Fruit fly (Drosophila melanogaster): ENCODE data around the gene Btk.

Gene Btk

DNA sequence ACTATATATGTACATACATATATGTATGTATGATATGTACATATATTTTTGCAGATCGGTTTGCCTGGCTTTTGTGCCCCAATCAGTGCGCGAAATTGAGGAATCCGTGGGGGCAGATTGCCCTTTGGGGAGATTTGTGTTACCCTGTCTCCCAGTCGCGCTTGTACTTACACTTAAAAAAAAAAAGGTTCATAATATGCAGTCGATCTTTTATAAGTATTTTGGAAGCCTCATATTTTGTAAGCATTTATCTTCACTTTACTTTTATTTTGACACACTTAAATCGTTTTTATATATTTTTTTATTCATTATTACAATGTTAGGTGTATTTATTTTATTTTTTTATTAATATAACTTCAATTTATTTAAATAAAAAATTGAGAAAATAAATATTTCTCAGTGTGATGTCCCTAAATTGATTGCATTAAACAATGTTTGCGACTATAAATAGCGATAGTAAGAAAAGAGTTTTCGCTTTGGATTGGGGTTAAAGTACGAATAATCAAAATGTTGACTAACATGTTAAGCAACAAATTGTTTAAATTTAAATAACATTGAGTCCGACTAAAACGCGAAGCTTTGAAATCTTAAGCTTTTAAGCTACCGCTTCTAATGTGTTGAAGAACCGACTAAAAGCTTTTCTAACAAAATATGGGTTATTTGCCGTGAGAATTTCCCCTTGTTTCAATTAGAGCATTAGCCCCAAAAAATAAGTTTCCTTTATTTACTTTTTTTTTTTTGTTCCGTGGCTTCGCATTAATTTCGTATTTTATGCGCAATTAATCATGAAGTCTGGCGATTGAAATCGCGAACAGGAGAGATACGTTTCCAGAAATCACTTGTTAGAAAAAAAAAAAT is 25.8 kb upstream of the Btk start (continued):
- TF ChIP-seq Hsf (GFP tag; optimal IDR thresholded peaks at IDR 0.05) (no peak), CG10565 (GFP tag; optimal IDR thresholded peaks at IDR 0.05) (no peak), oc (tag; optimal IDR thresholded peaks at IDR 0.05) (no peak), CG17568 (GFP tag; optimal IDR thresholded peaks at IDR 0.05) (no peak), CG10321 (GFP tag; IDR thresholded peaks at IDR 0.05) (no peak), CG14860 (GFP tag; IDR thresholded peaks at IDR 0.05; ENCODE audit: partially characterized antibody) (no peak), salm (tag; optimal IDR thresholded peaks at IDR 0.05) (no peak), CG12744 (GFP tag; optimal IDR thresholded peaks at IDR 0.05) (no peak), Gsc (GFP tag; IDR thresholded peaks at IDR 0.05) (no peak), ase (GFP tag; IDR thresholded peaks at IDR 0.05) (no peak), CG9727 (GFP tag; optimal IDR thresholded peaks at IDR 0.05) (no peak), twi (tag; optimal IDR thresholded peaks at IDR 0.05) (no peak), bcd (GFP tag; optimal IDR thresholded peaks at IDR 0.05) (no peak), her (GFP tag; optimal IDR thresholded peaks at IDR 0.05) (no peak), CG3281 (GFP tag; optimal IDR thresholded peaks at IDR 0.05) (peak; percentile 2), al (GFP tag; IDR thresholded peaks at IDR 0.05) (no peak), CG4404 (GFP tag; IDR thresholded peaks at IDR 0.05) (no peak), CG17186 (GFP tag; optimal IDR thresholded peaks at IDR 0.05) (no peak), CG18599 (GFP tag; optimal IDR thresholded peaks at IDR 0.05) (peak; percentile 37), CG12104 (GFP tag; optimal IDR thresholded peaks at IDR 0.05) (no peak), sens (GFP tag) (peak; percentile 18), CG1832 (GFP tag; optimal IDR thresholded peaks at IDR 0.05) (no peak)

dm6 chr2L:8325150-8325549 is 24.3 kb upstream of the Btk start, which contains the start of gene CG7781:
Gene CG7781 (minus strand): TSS chr2L:8325409.
- TF ChIP-seq ranshi (GFP tag; IDR thresholded peaks at IDR 0.05) (0 out of 2 replicates have a peak, but pooled peaks have one; percentile 5), wdn (GFP tag; IDR thresholded peaks at IDR 0.05) (0 out of 2 replicates have a peak, but pooled peaks have one; percentile 11), NC2β (GFP tag; optimal IDR thresholded peaks at IDR 0.05) (no peak), NFAT (GFP tag; IDR thresholded peaks at IDR 0.05) (no peak), Trl (optimal IDR thresholded peaks at IDR 0.05) (peak in 1 of 2 experiments; percentile 9), Trl (GFP tag; optimal IDR thresholded peaks at IDR 0.05) (no peak), CG7745 (tag; optimal IDR thresholded peaks at IDR 0.05) (no peak), chinmo (GFP tag; IDR thresholded peaks at IDR 0.05; ENCODE audit: partially characterized antibody) (peak; percentile 77; the same call in 1 of the 4 replicates), B-H1 (GFP tag; IDR thresholded peaks at IDR 0.05) (no peak), CG32767 (GFP tag; IDR thresholded peaks at IDR 0.05) (0 out of 2 replicates have a peak, but pooled peaks have one; percentile 11), lov (optimal IDR thresholded peaks at IDR 0.05) (no peak), lov (GFP tag; IDR thresholded peaks at IDR 0.05) (no peak), Med (GFP tag) (peak; percentile 70), CG18764 (GFP tag; optimal IDR thresholded peaks at IDR 0.05) (no peak), CG7372 (GFP tag; IDR thresholded peaks at IDR 0.05) (0 out of 2 replicates have a peak, but pooled peaks have one; percentile 40), Deaf1 (tag; optimal IDR thresholded peaks at IDR 0.05) (peak; percentile 91), Nf-YC (tag; optimal IDR thresholded peaks at IDR 0.05) (peak; percentile 7), CG18599 (GFP tag; optimal IDR thresholded peaks at IDR 0.05) (peak; percentile 7), ewg (GFP tag; optimal IDR thresholded peaks at IDR 0.05) (peak; percentile 5), CG1024 (GFP tag; IDR thresholded peaks at IDR 0.05) (0 out of 2 replicates have a peak, but pooled peaks have one; percentile 21), CG16779 (GFP tag; IDR thresholded peaks at IDR 0.05) (no peak), E2f1 (GFP tag; IDR thresholded peaks at IDR 0.05) (0 out of 2 replicates have a peak, but pooled peaks have one; percentile 19), bsh (GFP tag; optimal IDR thresholded peaks at IDR 0.05) (no peak), CG4424 (GFP tag; optimal IDR thresholded peaks at IDR 0.05) (no peak), Rfx (GFP tag; IDR thresholded peaks at IDR 0.05) (0 out of 2 replicates have a peak, but pooled peaks have one; percentile 19), CG8765 (GFP tag; IDR thresholded peaks at IDR 0.05) (no peak), slbo (GFP tag; IDR thresholded peaks at IDR 0.05) (0 out of 2 replicates have a peak, but pooled peaks have one; percentile 24), ems (GFP tag; optimal IDR thresholded peaks at IDR 0.05) (no peak), cg (GFP tag; optimal IDR thresholded peaks at IDR 0.05) (peak; percentile 45)

Data from whole organism, embryonic.